Worm (Caenorhabditis elegans) whole organism, L1 larva: ENCODE data around the gene W06A7.4.

Experiments
- efl-1 ChIP-seq, 4 experiments: fragments of 150-350 bp; optimal IDR thresholded peaks in 3 of 4; peaks in 1 of 4; 1 replicate in 1 of 4; 2 replicates in 3 of 4; lab custom pipeline; 2014; ENCODE audit warnings: missing biosample characterization in 2 of 4, missing genetic modification characterization in 2 of 4, missing genetic modification reagents in 2 of 4
- zag-1 ChIP-seq: fragments of 150-350 bp; optimal IDR thresholded peaks from 2 replicates; lab custom pipeline; 2014; ENCODE audit warnings: missing biosample characterization, missing genetic modification characterization

ce11 chrV:14800402-14800801 lies 23.8 kb upstream of the W06A7.4 start:
- TF ChIP-seq efl-1 (optimal IDR thresholded peaks at IDR 0.05; lab: Kevin White, UChicago) (no peak), efl-1 (GFP tag; optimal IDR thresholded peaks at IDR 0.05 in 1 of 2; lab: Kevin White, UChicago) (no peak), zag-1 (no peak)
